Worm (Caenorhabditis elegans) whole organism, young adult: ENCODE results near the gene C31B8.7.
A peak's percentile ranks its signal among the peaks of the same experiment; 100 is the strongest.

Source experiments
- B0336.3 ChIP-seq: fragments of 200-800 bp; sonication (Bioruptor generic); IDR thresholded peaks from 2 replicates; pipeline ENCODE4 v1.3.6; 2022; ENCODE audit warnings: missing genetic modification characterization, missing compliant biosample characterization
- F10E7.11 ChIP-seq: sonication (generic microtip); optimal IDR thresholded peaks from 2 replicates; lab custom pipeline; 2017; ENCODE audit warnings: mild to moderate bottlenecking, missing genetic modification characterization, moderate library complexity, missing compliant biosample characterization
- F22D6.2 ChIP-seq: sonication (generic microtip); optimal IDR thresholded peaks from 2 replicates; lab custom pipeline; 2016; ENCODE audit warnings: mild to moderate bottlenecking, missing genetic modification characterization, missing compliant biosample characterization
- F37B4.10 ChIP-seq: fragments of 200-800 bp; sonication (Bioruptor generic); IDR thresholded peaks from 2 replicates; pipeline ENCODE4 v1.3.6; 2022; ENCODE audit warnings: missing genetic modification characterization, missing compliant biosample characterization
- Y53G8AR.9 ChIP-seq: fragments of 200-800 bp; sonication (Bioruptor generic); conservative IDR thresholded peaks from 2 replicates; pipeline ENCODE4 v1.3.6; 2022; ENCODE audit warnings: missing genetic modification reagents, missing genetic modification characterization, missing compliant biosample characterization
- Y56A3A.18 ChIP-seq: fragments of 200-800 bp; sonication (Bioruptor generic); IDR thresholded peaks from 2 replicates; pipeline ENCODE4 v1.3.6; 2022; ENCODE audit warnings: missing genetic modification reagents, missing genetic modification characterization, missing compliant biosample characterization
- Y79H2A.3 ChIP-seq: fragments of 200-800 bp; sonication (Bioruptor generic); conservative IDR thresholded peaks from 2 replicates; pipeline ENCODE4 v1.3.6; 2022; ENCODE audit warnings: missing genetic modification reagents, missing genetic modification characterization, missing compliant biosample characterization
- ZK185.1 ChIP-seq: sonication (generic microtip); optimal IDR thresholded peaks from 2 replicates; lab custom pipeline; 2016; ENCODE audit warnings: mild to moderate bottlenecking, missing genetic modification characterization, missing compliant biosample characterization; ENCODE audit not compliant: poor library complexity, severe bottlenecking
- aptf-2 ChIP-seq: fragments of 200-800 bp; sonication (Bioruptor generic); conservative IDR thresholded peaks from 2 replicates; pipeline ENCODE4 v1.3.6; 2022; ENCODE audit warnings: missing genetic modification reagents, missing genetic modification characterization, missing compliant biosample characterization
- atf-7 ChIP-seq: sonication (generic microtip); optimal IDR thresholded peaks from 2 replicates; lab custom pipeline; 2017; ENCODE audit warnings: mild to moderate bottlenecking, missing genetic modification characterization, missing compliant biosample characterization
- cebp-1 ChIP-seq, 2 experiments: fragments of 200-800 bp in 1 of 2; sonication (Bioruptor generic) in 1 of 2; sonication (generic microtip) in 1 of 2; IDR thresholded peaks in 1 of 2; optimal IDR thresholded peaks in 1 of 2; 2 replicates each; pipeline versions ENCODE4 v1.3.6 to Lab custom; 2017 to 2022; ENCODE audit warnings: missing compliant biosample characterization in 2 of 2, missing genetic modification characterization in 2 of 2, mild to moderate bottlenecking in 1 of 2, missing genetic modification reagents in 1 of 2, moderate library complexity in 1 of 2
- ceh-91 ChIP-seq: fragments of 200-800 bp; sonication (Bioruptor generic); IDR thresholded peaks from 2 replicates; pipeline ENCODE4 v1.3.6; 2022; ENCODE audit warnings: missing genetic modification reagents, missing genetic modification characterization, missing compliant biosample characterization
- chd-7 ChIP-seq: sonication (generic microtip); optimal IDR thresholded peaks from 2 replicates; lab custom pipeline; 2016; ENCODE audit warnings: mild to moderate bottlenecking, missing genetic modification characterization, moderate library complexity, missing compliant biosample characterization
- dox-1 ChIP-seq: fragments of 200-800 bp; sonication (Bioruptor generic); IDR thresholded peaks from 2 replicates; pipeline ENCODE4 v1.3.6; 2022; ENCODE audit warnings: missing genetic modification reagents, missing genetic modification characterization, missing compliant biosample characterization
- efl-1 ChIP-seq: fragments of 150-350 bp; optimal IDR thresholded peaks from 2 replicates; lab custom pipeline; 2014; ENCODE audit warnings: missing biosample characterization, missing genetic modification reagents, missing genetic modification characterization
- ekl-4 ChIP-seq: fragments of 200-800 bp; sonication (Bioruptor generic); IDR thresholded peaks from 2 replicates; pipeline ENCODE4 v1.3.6; 2022; ENCODE audit warnings: missing genetic modification reagents, missing genetic modification characterization, missing compliant biosample characterization
- him-1 ChIP-seq: sonication (generic microtip); optimal IDR thresholded peaks from 2 replicates; lab custom pipeline; 2016; ENCODE audit warnings: missing genotype, missing genetic modification reagents, missing genetic modification characterization, missing compliant biosample characterization
- hlh-26 ChIP-seq: fragments of 200-800 bp; sonication (Bioruptor generic); conservative IDR thresholded peaks from 2 replicates; pipeline ENCODE4 v1.3.6; 2022; ENCODE audit warnings: missing genetic modification reagents, missing genetic modification characterization, missing compliant biosample characterization
- hmg-20 ChIP-seq: fragments of 200-800 bp; sonication (Bioruptor generic); IDR thresholded peaks from 2 replicates; pipeline ENCODE4 v1.3.6; 2022; ENCODE audit warnings: missing genetic modification reagents, missing genetic modification characterization, missing compliant biosample characterization
- hsf-1 ChIP-seq: fragments of 200-800 bp; sonication (Bioruptor generic); IDR thresholded peaks from 2 replicates; pipeline ENCODE4 v1.3.6; 2022; ENCODE audit warnings: missing genetic modification reagents, missing genetic modification characterization, missing compliant biosample characterization
- let-607 ChIP-seq, 2 experiments: fragments of 200-800 bp in 1 of 2; sonication (Bioruptor generic) in 1 of 2; sonication (generic microtip) in 1 of 2; optimal IDR thresholded peaks; 2 replicates each; lab custom pipeline; 2016 to 2018; ENCODE audit warnings: mild to moderate bottlenecking in 2 of 2, missing compliant biosample characterization in 2 of 2, missing genetic modification characterization in 2 of 2, moderate library complexity in 2 of 2, missing genotype in 1 of 2
- lin-35 ChIP-seq, 3 experiments: fragments of 150-350 bp in 2 of 3; sonication (generic microtip) in 1 of 3; optimal IDR thresholded peaks; 2 replicates each; lab custom pipeline; 2014 to 2018; ENCODE audit warnings: missing biosample characterization in 3 of 3, missing genetic modification characterization in 3 of 3, missing genetic modification reagents in 3 of 3
- lin-54 ChIP-seq: fragments of 200-800 bp; sonication (Bioruptor generic); optimal IDR thresholded peaks from 2 replicates; lab custom pipeline; 2018; ENCODE audit warnings: mild to moderate bottlenecking, missing genetic modification characterization, missing compliant biosample characterization
- lsl-1 ChIP-seq: fragments of 200-800 bp; sonication (Bioruptor generic); optimal IDR thresholded peaks from 2 replicates; lab custom pipeline; 2018; ENCODE audit warnings: mild to moderate bottlenecking, missing genetic modification characterization, moderate library complexity, missing compliant biosample characterization
- madf-10 ChIP-seq: sonication (generic microtip); optimal IDR thresholded peaks from 2 replicates; lab custom pipeline; 2016; ENCODE audit warnings: mild to moderate bottlenecking, missing genetic modification characterization, missing compliant biosample characterization
- madf-6 ChIP-seq: fragments of 200-800 bp; sonication (Bioruptor generic); IDR thresholded peaks from 2 replicates; pipeline ENCODE4 v1.3.6; 2022; ENCODE audit warnings: missing genetic modification reagents, missing genetic modification characterization, missing compliant biosample characterization
- madf-8 ChIP-seq: fragments of 200-800 bp; sonication (Bioruptor generic); conservative IDR thresholded peaks from 2 replicates; pipeline ENCODE4 v1.3.6; 2022; ENCODE audit warnings: missing genetic modification reagents, missing genetic modification characterization, missing compliant biosample characterization
- mes-4 ChIP-seq: sonication (generic microtip); optimal IDR thresholded peaks from 2 replicates; lab custom pipeline; 2016; ENCODE audit warnings: missing genotype, missing genetic modification characterization, missing compliant biosample characterization
- mxl-1 ChIP-seq: sonication (generic microtip); optimal IDR thresholded peaks from 2 replicates; lab custom pipeline; 2016; ENCODE audit warnings: missing genetic modification characterization, missing compliant biosample characterization
- nfya-2 ChIP-seq: fragments of 200-800 bp; sonication (Bioruptor generic); IDR thresholded peaks from 2 replicates; pipeline ENCODE4 v1.3.6; 2022; ENCODE audit warnings: missing genetic modification reagents, missing genetic modification characterization, missing compliant biosample characterization
- nfyb-1 ChIP-seq: fragments of 200-800 bp; sonication (Bioruptor generic); IDR thresholded peaks from 2 replicates; pipeline ENCODE4 v1.3.6; 2022; ENCODE audit warnings: missing genetic modification reagents, missing genetic modification characterization, missing compliant biosample characterization
- nhr-80 ChIP-seq: sonication (generic microtip); optimal IDR thresholded peaks from 2 replicates; lab custom pipeline; 2016; ENCODE audit warnings: missing genetic modification characterization, missing compliant biosample characterization
- nhr-90 ChIP-seq: sonication (generic microtip); optimal IDR thresholded peaks from 2 replicates; lab custom pipeline; 2016; ENCODE audit warnings: missing genotype, mild to moderate bottlenecking, missing genetic modification characterization, missing compliant biosample characterization
- rec-8 ChIP-seq, 2 experiments: sonication (generic microtip); optimal IDR thresholded peaks; 2 replicates each; lab custom pipeline; 2016; ENCODE audit warnings: mild to moderate bottlenecking in 2 of 2, missing genetic modification characterization in 2 of 2, missing genetic modification reagents in 2 of 2, missing genotype in 2 of 2, missing biosample characterization in 1 of 2, missing compliant biosample characterization in 1 of 2, moderate library complexity in 1 of 2
- repo-1 ChIP-seq: sonication (generic microtip); optimal IDR thresholded peaks from 2 replicates; lab custom pipeline; 2017; ENCODE audit warnings: mild to moderate bottlenecking, missing genetic modification characterization, missing compliant biosample characterization
- snpc-4 ChIP-seq, 5 experiments: fragments of 150-350 bp in 1 of 5; sonication (generic microtip) in 4 of 5; optimal IDR thresholded peaks; 2 replicates each; lab custom pipeline; 2014 to 2018; ENCODE audit warnings: missing genetic modification characterization in 5 of 5, missing biosample characterization in 3 of 5, antibody characterized with exemption in 2 of 5, mild to moderate bottlenecking in 2 of 5, missing compliant biosample characterization in 2 of 5, missing genotype in 2 of 5, moderate library complexity in 2 of 5, missing genetic modification reagents in 1 of 5
- somi-1 ChIP-seq: fragments of 200-800 bp; sonication (Bioruptor generic); optimal IDR thresholded peaks from 2 replicates; lab custom pipeline; 2018; ENCODE audit warnings: mild to moderate bottlenecking, missing genetic modification characterization, missing compliant biosample characterization
- tbx-9 ChIP-seq: sonication (generic microtip); optimal IDR thresholded peaks from 2 replicates; lab custom pipeline; 2016; ENCODE audit warnings: borderline replicate concordance, missing genetic modification characterization, inconsistent platforms, missing compliant biosample characterization
- unc-130 ChIP-seq: sonication (generic microtip); optimal IDR thresholded peaks from 2 replicates; lab custom pipeline; 2016; ENCODE audit warnings: missing genetic modification reagents, missing genetic modification characterization, missing compliant biosample characterization
- xnd-1 ChIP-seq: sonication (generic microtip); optimal IDR thresholded peaks from 2 replicates; lab custom pipeline; 2016; ENCODE audit warnings: missing genotype, missing genetic modification reagents, missing genetic modification characterization, missing compliant biosample characterization
- zfh-2 ChIP-seq: fragments of 200-800 bp; sonication (Bioruptor generic); conservative IDR thresholded peaks from 2 replicates; pipeline ENCODE4 v1.3.6; 2022; ENCODE audit warnings: missing genetic modification reagents, missing genetic modification characterization, missing compliant biosample characterization
- ztf-18 ChIP-seq: sonication (generic microtip); optimal IDR thresholded peaks from 2 replicates; lab custom pipeline; 2016; ENCODE audit warnings: missing genotype, mild to moderate bottlenecking, missing genetic modification characterization, missing compliant biosample characterization
- ztf-22 ChIP-seq: fragments of 200-800 bp; sonication (Bioruptor generic); optimal IDR thresholded peaks from 2 replicates; lab custom pipeline; 2018; ENCODE audit warnings: mild to moderate bottlenecking, missing genetic modification characterization, moderate library complexity, missing compliant biosample characterization
- ztf-25 ChIP-seq: fragments of 200-800 bp; sonication (Bioruptor generic); IDR thresholded peaks from 2 replicates; pipeline ENCODE4 v1.3.6; 2022; ENCODE audit warnings: missing genetic modification reagents, missing genetic modification characterization, missing compliant biosample characterization

C31B8.7 gene

DNA sequence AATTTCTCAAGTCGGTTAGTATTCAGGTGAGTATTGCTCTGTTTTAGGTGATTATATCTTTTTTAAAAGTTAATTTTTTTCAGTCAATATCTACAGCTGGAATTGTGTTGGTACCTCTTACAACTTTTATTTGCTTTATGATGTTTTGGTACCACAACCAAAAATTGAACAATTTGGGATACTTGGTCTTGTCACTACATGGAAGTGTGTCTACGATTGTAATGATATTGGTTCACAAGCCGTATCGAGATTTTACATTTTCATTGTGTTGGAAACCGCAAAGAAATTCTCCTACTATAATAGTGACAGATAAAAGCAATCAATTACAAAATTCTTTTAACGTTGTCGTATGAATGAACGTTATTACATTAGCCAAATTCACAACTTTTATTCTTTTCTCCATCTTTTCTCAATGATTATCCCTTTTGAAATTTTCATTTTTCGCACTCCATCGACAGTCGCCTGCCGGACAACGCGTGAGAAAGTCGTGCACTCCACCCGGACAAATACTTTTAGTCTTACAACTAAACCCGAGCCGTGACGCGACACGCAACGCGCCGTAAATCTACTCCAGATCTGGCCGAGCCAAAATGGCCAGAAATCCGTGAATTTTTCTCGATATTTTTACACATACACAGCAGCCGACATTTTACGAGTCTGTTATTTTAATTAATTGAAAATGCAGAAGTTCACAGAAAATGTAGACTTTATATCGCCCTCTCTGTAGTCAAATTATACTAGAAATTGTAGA, 31.2 kb downstream of the C31B8.7 start:
- TF ChIP-seq repo-1 (tag; lab: Kevin White, UChicago): peak; percentile 45
- no peak for TF ChIP-seq nfya-2 (GFP tag; lab: Robert Waterston, UW)
- no peak for TF ChIP-seq Y79H2A.3 (GFP tag; lab: Robert Waterston, UW)
- no peak for TF ChIP-seq ztf-18 (tag; lab: Kevin White, UChicago)
- no peak for TF ChIP-seq ztf-25 (GFP tag; lab: Robert Waterston, UW)
- TF ChIP-seq madf-10: peak; percentile 29
- TF ChIP-seq rec-8 (tag; optimal IDR thresholded peaks at IDR 0.05; lab: Kevin White, UChicago): no peak
- TF ChIP-seq zfh-2 (GFP tag; lab: Robert Waterston, UW): no peak
- no peak for TF ChIP-seq tbx-9
- TF ChIP-seq Y56A3A.18 (GFP tag; lab: Robert Waterston, UW): peak; percentile 16; the same call in 1 of the 2 replicates
- no peak for TF ChIP-seq cebp-1 (GFP tag; IDR thresholded peaks at IDR 0.05; lab: Robert Waterston, UW)
- no peak for TF ChIP-seq cebp-1 (tag; optimal IDR thresholded peaks at IDR 0.05; lab: Kevin White, UChicago)
- peak; percentile 14 for TF ChIP-seq lin-54 (GFP tag; lab: Kevin White, UChicago)
- TF ChIP-seq F22D6.2 (tag; lab: Kevin White, UChicago): no peak
- TF ChIP-seq nfyb-1: peak; percentile 77
- TF ChIP-seq B0336.3 (GFP tag; lab: Robert Waterston, UW): peak; percentile 37; the same call in 1 of the 2 replicates
- TF ChIP-seq madf-8 (GFP tag; lab: Robert Waterston, UW): no peak
- TF ChIP-seq hlh-26 (GFP tag; lab: Robert Waterston, UW): no peak
- TF ChIP-seq chd-7: peak; percentile 54
- no peak for TF ChIP-seq him-1 (tag; lab: Kevin White, UChicago)
- peak; percentile 23; the same call in 1 of the 2 replicates for TF ChIP-seq dox-1 (GFP tag; lab: Robert Waterston, UW)
- no peak for TF ChIP-seq aptf-2 (GFP tag; lab: Robert Waterston, UW)
- peak; percentile 62 for TF ChIP-seq Y53G8AR.9 (GFP tag; lab: Robert Waterston, UW)
- TF ChIP-seq let-607 (tag; optimal IDR thresholded peaks at IDR 0.05; lab: Kevin White, UChicago): no peak
- TF ChIP-seq lsl-1: no peak
- no peak for TF ChIP-seq snpc-4 (GFP tag; optimal IDR thresholded peaks at IDR 0.05; lab: Kevin White, UChicago)
- TF ChIP-seq snpc-4 (tag; optimal IDR thresholded peaks at IDR 0.05; lab: Kevin White, UChicago): peak in 2 of 4 experiments; percentile 7 to 86
- TF ChIP-seq ztf-22: peak; percentile 50
- TF ChIP-seq xnd-1 (tag; lab: Kevin White, UChicago): no peak
- TF ChIP-seq madf-6 (GFP tag; lab: Robert Waterston, UW): no peak
- peak; percentile 98 for TF ChIP-seq F37B4.10
- TF ChIP-seq mes-4: no peak
- peak; percentile 62 for TF ChIP-seq nhr-90 (tag; lab: Kevin White, UChicago)
- TF ChIP-seq F10E7.11 (tag; lab: Kevin White, UChicago): no peak
- TF ChIP-seq atf-7 (tag; lab: Kevin White, UChicago): peak; percentile 11
- TF ChIP-seq nhr-80 (tag; lab: Kevin White, UChicago): peak; percentile 69
- no peak for TF ChIP-seq ZK185.1
- TF ChIP-seq hsf-1 (GFP tag; lab: Robert Waterston, UW): peak; percentile 40; the same call in 1 of the 2 replicates
- TF ChIP-seq, all 124 proteins: peak for 16

ce11 chrV:2870127-2870526, 33.0 kb downstream of the C31B8.7 start, which contains the start of gene srh-243:
Gene srh-243 (plus strand): TSS chrV:2870427.
- TF ChIP-seq ceh-91 (GFP tag; lab: Robert Waterston, UW) (no peak), lin-35 (GFP tag; optimal IDR thresholded peaks at IDR 0.05; lab: Kevin White, UChicago) (no peak), lsl-1 (no peak), unc-130 (GFP tag; lab: Kevin White, UChicago) (no peak), hlh-26 (GFP tag; lab: Robert Waterston, UW) (no peak), ekl-4 (GFP tag; lab: Robert Waterston, UW) (no peak), mxl-1 (tag; lab: Kevin White, UChicago) (no peak), zfh-2 (GFP tag; lab: Robert Waterston, UW) (no peak), hmg-20 (GFP tag; lab: Robert Waterston, UW) (no peak), efl-1 (GFP tag; lab: Kevin White, UChicago) (no peak), somi-1 (GFP tag; lab: Kevin White, UChicago) (no peak), lin-54 (GFP tag; lab: Kevin White, UChicago) (no peak)
